Worm (Caenorhabditis elegans) whole organism, L2 larva: ENCODE data around the gene B0563.5.

Experiments
- F13H6.1 ChIP-seq: sonication (generic microtip); optimal IDR thresholded peaks from 2 replicates; lab custom pipeline; 2016; ENCODE audit warnings: missing genetic modification characterization, missing compliant biosample characterization
- R02D3.7 ChIP-seq: fragments of 150-350 bp; optimal IDR thresholded peaks from 2 replicates; lab custom pipeline; 2014; ENCODE audit warnings: missing biosample characterization, missing genetic modification characterization
- aly-2 ChIP-seq: fragments of 150-350 bp; optimal IDR thresholded peaks from 2 replicates; lab custom pipeline; 2014; ENCODE audit warnings: missing biosample characterization, missing genetic modification characterization
- ama-1 ChIP-seq: fragments of 150-350 bp; optimal IDR thresholded peaks from 2 replicates; lab custom pipeline; 2018; ENCODE audit warnings: inconsistent platforms
- elt-1 ChIP-seq: fragments of 150-350 bp; optimal IDR thresholded peaks from 2 replicates; lab custom pipeline; 2014; ENCODE audit warnings: missing biosample characterization, missing genetic modification characterization
- lin-39 ChIP-seq: fragments of 150-350 bp; optimal IDR thresholded peaks from 2 replicates; lab custom pipeline; 2014; ENCODE audit warnings: missing biosample characterization, missing genetic modification reagents, missing genetic modification characterization
- nhr-11 ChIP-seq: fragments of 150-350 bp; optimal IDR thresholded peaks from 2 replicates; lab custom pipeline; 2014; ENCODE audit warnings: missing biosample characterization, missing genetic modification characterization
- nhr-12 ChIP-seq: fragments of 150-350 bp; optimal IDR thresholded peaks from 2 replicates; lab custom pipeline; 2014; ENCODE audit warnings: missing biosample characterization, missing genetic modification characterization
- nhr-23 ChIP-seq: fragments of 150-350 bp; optimal IDR thresholded peaks from 2 replicates; lab custom pipeline; 2014; ENCODE audit warnings: missing biosample characterization, missing genetic modification reagents, missing genetic modification characterization
- nhr-237 ChIP-seq: fragments of 150-350 bp; optimal IDR thresholded peaks from 2 replicates; lab custom pipeline; 2014; ENCODE audit warnings: missing biosample characterization, missing genetic modification characterization
- nhr-77 ChIP-seq: fragments of 150-350 bp; optimal IDR thresholded peaks from 2 replicates; lab custom pipeline; 2014; ENCODE audit warnings: missing biosample characterization, missing genetic modification characterization
- snpc-4 ChIP-seq: fragments of 150-350 bp; optimal IDR thresholded peaks from 2 replicates; lab custom pipeline; 2014; ENCODE audit warnings: missing biosample characterization, missing genetic modification characterization
- unc-39 ChIP-seq: fragments of 150-350 bp; optimal IDR thresholded peaks from 2 replicates; lab custom pipeline; 2014; ENCODE audit warnings: missing biosample characterization, missing genetic modification characterization
- ztf-4 ChIP-seq: fragments of 150-350 bp; optimal IDR thresholded peaks from 2 replicates; lab custom pipeline; 2014; ENCODE audit warnings: missing biosample characterization, missing genetic modification characterization

DNA sequence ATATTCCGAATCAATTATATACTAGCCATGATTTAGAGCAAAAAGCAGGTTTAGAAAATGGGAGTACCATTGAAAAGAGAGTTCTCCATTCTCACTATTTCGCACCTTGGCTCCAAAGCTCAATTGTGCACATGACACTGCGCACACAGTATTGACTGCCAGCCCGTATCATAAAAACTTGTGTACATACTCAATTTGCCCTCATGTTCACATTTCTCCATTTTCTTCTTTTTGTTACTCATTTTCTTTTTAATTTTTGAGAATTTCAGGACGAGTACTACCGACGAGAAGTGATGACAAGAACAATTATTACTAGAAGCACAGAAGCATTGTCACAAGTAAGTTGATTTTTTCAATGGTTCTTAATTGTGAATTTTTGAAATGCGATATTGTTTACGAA, 41.5 kb upstream of the B0563.5 start:
- TF ChIP-seq ztf-4 (tag; lab: Kevin White, UChicago) (no peak), ama-1 (no peak), unc-39 (no peak), nhr-237 (tag; lab: Kevin White, UChicago) (no peak), nhr-77 (tag; lab: Kevin White, UChicago) (no peak), nhr-23 (no peak), aly-2 (tag; lab: Kevin White, UChicago) (no peak), lin-39 (tag; lab: Kevin White, UChicago) (no peak), snpc-4 (no peak), nhr-12 (tag; lab: Kevin White, UChicago) (no peak), elt-1 (no peak), F13H6.1 (tag; lab: Kevin White, UChicago) (no peak), nhr-11 (tag; lab: Kevin White, UChicago) (no peak), R02D3.7 (tag; lab: Kevin White, UChicago) (no peak)
